Fruit fly (Drosophila melanogaster): Measurements from ENCODE around the gene Est-P.

The Est-P gene

dm6 chr3L:12190433-12190832, at the start of gene Est-P:
Gene Est-P, plus strand, starts transcription at chr3L:12190733.
- no peak for TF ChIP-seq CG17801 (GFP tag; optimal IDR thresholded peaks at IDR 0.05; ENCODE audit: partially characterized antibody)

- TF ChIP-seq CG17801 (GFP tag; optimal IDR thresholded peaks at IDR 0.05; ENCODE audit: partially characterized antibody): no peak
These were observed 44.5 kb upstream of the Est-P start, which contains the start of the genes eIF3l and Nrx-IV for dm6 chr3L:12145709-12146694. Gene eIF3l, minus strand, starts transcription at chr3L:12146097. Gene Nrx-IV, plus strand, starts transcription at chr3L:12146519.

dm6 chr3L:12146970-12147369, 43.6 kb upstream of the Est-P start:
- TF ChIP-seq CG17801 (GFP tag; optimal IDR thresholded peaks at IDR 0.05; ENCODE audit: partially characterized antibody): no peak

- TF ChIP-seq CG17801 (GFP tag; optimal IDR thresholded peaks at IDR 0.05; ENCODE audit: partially characterized antibody): no peak
These were observed 41.5 kb upstream of the Est-P start, which contains the start of gene CG32099 for dm6 chr3L:12149024-12149423. Gene CG32099, plus strand, starts transcription at chr3L:12149273.

- no peak for TF ChIP-seq CG17801 (GFP tag; optimal IDR thresholded peaks at IDR 0.05; ENCODE audit: partially characterized antibody)
These were observed 28.3 kb upstream of the Est-P start for dm6 chr3L:12162156-12162682.

dm6 chr3L:12163082-12163481, 27.5 kb upstream of the Est-P start:
- TF ChIP-seq CG17801 (GFP tag; optimal IDR thresholded peaks at IDR 0.05; ENCODE audit: partially characterized antibody): no peak

dm6 chr3L:12163693-12164092, 26.8 kb upstream of the Est-P start, which contains the start of gene CG9760:
Gene CG9760, minus strand, starts transcription at chr3L:12163735.
- TF ChIP-seq CG17801 (GFP tag; optimal IDR thresholded peaks at IDR 0.05; ENCODE audit: partially characterized antibody): no peak

- no peak for TF ChIP-seq CG17801 (GFP tag; optimal IDR thresholded peaks at IDR 0.05; ENCODE audit: partially characterized antibody)
These were observed 15.2 kb upstream of the Est-P start, which contains the start of gene Rh7 for dm6 chr3L:12175382-12175781. Gene Rh7, minus strand, starts transcription at chr3L:12175482.

- no peak for TF ChIP-seq CG17801 (GFP tag; optimal IDR thresholded peaks at IDR 0.05; ENCODE audit: partially characterized antibody)
These were observed 13.2 kb upstream of the Est-P start, which contains the start of gene CAH2 for dm6 chr3L:12177301-12177700. Gene CAH2, plus strand, starts transcription at chr3L:12177601.

- TF ChIP-seq CG17801 (GFP tag; optimal IDR thresholded peaks at IDR 0.05; ENCODE audit: partially characterized antibody): peak; percentile 16
These were observed 11.6 kb upstream of the Est-P start for dm6 chr3L:12178847-12179437.

dm6 chr3L:12183967-12184366, 6.6 kb upstream of the Est-P start:
- no peak for TF ChIP-seq CG17801 (GFP tag; optimal IDR thresholded peaks at IDR 0.05; ENCODE audit: partially characterized antibody)

- no peak for TF ChIP-seq CG17801 (GFP tag; optimal IDR thresholded peaks at IDR 0.05; ENCODE audit: partially characterized antibody)
These were observed 5.9 kb upstream of the Est-P start, which contains the start of gene Miox for dm6 chr3L:12184564-12185034. Gene Miox, plus strand, starts transcription at chr3L:12184984.

- no peak for TF ChIP-seq CG17801 (GFP tag; optimal IDR thresholded peaks at IDR 0.05; ENCODE audit: partially characterized antibody)
These were observed 5.2 kb upstream of the Est-P start for dm6 chr3L:12185336-12185735.

dm6 chr3L:12188518-12188917, 2.0 kb upstream of the Est-P start, which contains the start of gene Est-6:
Gene Est-6, plus strand, starts transcription at chr3L:12188818.
- TF ChIP-seq CG17801 (GFP tag; optimal IDR thresholded peaks at IDR 0.05; ENCODE audit: partially characterized antibody): no peak

- no peak for TF ChIP-seq CG17801 (GFP tag; optimal IDR thresholded peaks at IDR 0.05; ENCODE audit: partially characterized antibody)
These were observed 3.0 kb downstream of the Est-P start, which contains the start of gene thoc6 for dm6 chr3L:12193485-12193884. Gene thoc6, minus strand, starts transcription at chr3L:12193688.

All from ovary, adult (tissue).